Fruit fly (Drosophila melanogaster) whole organism, wandering third instar larva: Measurements from ENCODE around the gene CG31267.

Experiments used
- Abd-B ChIP-seq: fragments of >200 bp; optimal IDR thresholded peaks from 2 replicates; lab custom pipeline; 2017; ENCODE audit warnings: missing biosample characterization, missing genetic modification characterization
- CG9705 ChIP-seq: fragments of 200-800 bp; sonication (Bioruptor generic); optimal IDR thresholded peaks from 2 replicates; lab custom pipeline; 2018; ENCODE audit warnings: missing biosample characterization, mild to moderate bottlenecking, missing genetic modification characterization
- Hnf4 ChIP-seq: fragments of 200-800 bp; sonication (Bioruptor generic); optimal IDR thresholded peaks from 2 replicates; lab custom pipeline; 2016; ENCODE audit warnings: missing biosample characterization, mild to moderate bottlenecking, missing genetic modification characterization
- Myc ChIP-seq: fragments of >200 bp; optimal IDR thresholded peaks from 2 replicates; lab custom pipeline; 2017
- OdsH ChIP-seq: fragments of 200-800 bp; sonication (Bioruptor generic); optimal IDR thresholded peaks from 2 replicates; lab custom pipeline; 2016; ENCODE audit warnings: missing biosample characterization, mild to moderate bottlenecking, missing genetic modification characterization
- br ChIP-seq: fragments of 200-800 bp; sonication (Bioruptor generic); optimal IDR thresholded peaks from 2 replicates; lab custom pipeline; 2016; ENCODE audit warnings: missing biosample characterization, missing genetic modification characterization
- lola ChIP-seq: fragments of >200 bp; optimal IDR thresholded peaks from 2 replicates; lab custom pipeline; 2017; ENCODE audit warnings: missing biosample characterization, missing genetic modification characterization

dm6 chr3R:17150287-17150686 lies 16.3 kb downstream of the CG31267 start, which contains the start of gene Smug:
- TF ChIP-seq CG9705 (GFP tag; lab: Kevin White, UChicago) (no peak), Myc (lab: Kevin White, UChicago) (no peak), br (GFP tag; lab: Kevin White, UChicago) (no peak), OdsH (no peak), lola (no peak), Hnf4 (no peak), Abd-B (GFP tag; lab: Kevin White, UChicago) (no peak)
